Worm (Caenorhabditis elegans): ENCODE data around the gene arf-5.

- TF ChIP-seq ama-1 (optimal IDR thresholded peaks at IDR 0.05) (no peak), egl-27 (tag; optimal IDR thresholded peaks at IDR 0.05) (no peak), tbx-2 (tag; optimal IDR thresholded peaks at IDR 0.05) (no peak), pha-4 (tag; optimal IDR thresholded peaks at IDR 0.05) (no peak), fos-1 (tag; optimal IDR thresholded peaks at IDR 0.05) (no peak), R02D3.7 (tag; optimal IDR thresholded peaks at IDR 0.05) (no peak), aly-2 (tag; optimal IDR thresholded peaks at IDR 0.05) (no peak), zag-1 (tag; optimal IDR thresholded peaks at IDR 0.05) (no peak)
These were observed 25.2 kb downstream of the arf-5 start for ce11 chrIV:8007549-8007948.
